Worm (Caenorhabditis elegans) whole organism, L1 larva: ENCODE data around the gene tbb-6.

Source experiments
- C34B4.2 ChIP-seq: sonication (generic microtip); optimal IDR thresholded peaks from 2 replicates; lab custom pipeline; 2017; ENCODE audit warnings: mild to moderate bottlenecking, missing genetic modification characterization, missing compliant biosample characterization
- F16B12.6 ChIP-seq: fragments of 150-350 bp; optimal IDR thresholded peaks from 2 replicates; lab custom pipeline; 2014; ENCODE audit warnings: missing biosample characterization, missing genetic modification characterization
- Y116A8C.19 ChIP-seq: sonication (generic microtip); optimal IDR thresholded peaks from 2 replicates; lab custom pipeline; 2016; ENCODE audit warnings: missing compliant biosample characterization, missing genetic modification characterization, borderline replicate concordance
- aha-1 ChIP-seq: fragments of 150-350 bp; optimal IDR thresholded peaks from 2 replicates; lab custom pipeline; 2014; ENCODE audit warnings: missing biosample characterization, missing genetic modification characterization
- blmp-1 ChIP-seq: fragments of 150-350 bp; optimal IDR thresholded peaks from 2 replicates; lab custom pipeline; 2014; ENCODE audit warnings: missing biosample characterization, missing genetic modification characterization
- ceh-63 ChIP-seq: fragments of 200-800 bp; sonication (Bioruptor generic); optimal IDR thresholded peaks from 2 replicates; lab custom pipeline; 2018; ENCODE audit warnings: mild to moderate bottlenecking, missing genetic modification characterization, missing compliant biosample characterization
- ceh-82 ChIP-seq, 3 experiments: fragments of 150-350 bp in 1 of 3; sonication (generic microtip) in 2 of 3; optimal IDR thresholded peaks; 2 replicates each; lab custom pipeline; 2014 to 2017; ENCODE audit warnings: missing biosample characterization in 3 of 3, missing genetic modification characterization in 3 of 3
- ceh-88 ChIP-seq: fragments of 200-800 bp; sonication (Bioruptor generic); IDR thresholded peaks from 2 replicates; pipeline ENCODE4 v1.3.6; 2022; ENCODE audit warnings: missing genetic modification characterization, missing compliant biosample characterization
- ces-1 ChIP-seq: fragments of 150-350 bp; optimal IDR thresholded peaks from 2 replicates; lab custom pipeline; 2014; ENCODE audit warnings: missing biosample characterization, missing genetic modification reagents, missing genetic modification characterization
- dpl-1 ChIP-seq, 3 experiments: fragments of 150-350 bp in 2 of 3; sonication (generic microtip) in 1 of 3; optimal IDR thresholded peaks; 2 replicates each; lab custom pipeline; 2014 to 2017; ENCODE audit warnings: missing biosample characterization in 3 of 3, missing genetic modification characterization in 3 of 3, missing genetic modification reagents in 3 of 3
- efl-1 ChIP-seq, 4 experiments: fragments of 150-350 bp; optimal IDR thresholded peaks in 3 of 4; peaks in 1 of 4; 1 replicate in 1 of 4; 2 replicates in 3 of 4; lab custom pipeline; 2014; ENCODE audit warnings: missing biosample characterization in 2 of 4, missing genetic modification characterization in 2 of 4, missing genetic modification reagents in 2 of 4
- egl-13 ChIP-seq: sonication (generic microtip); optimal IDR thresholded peaks from 2 replicates; lab custom pipeline; 2016; ENCODE audit warnings: missing genotype, missing genetic modification reagents, missing genetic modification characterization, missing compliant biosample characterization
- elt-2 ChIP-seq: sonication (generic microtip); optimal IDR thresholded peaks from 2 replicates; lab custom pipeline; 2016; ENCODE audit warnings: missing genetic modification characterization, mild to moderate bottlenecking, inconsistent platforms, missing compliant biosample characterization, missing genetic modification reagents
- ets-5 ChIP-seq: fragments of 200-800 bp; sonication (Bioruptor generic); IDR thresholded peaks from 2 replicates; pipeline ENCODE4 v1.3.6; 2022; ENCODE audit warnings: missing genetic modification characterization, missing compliant biosample characterization
- fkh-10 ChIP-seq: sonication (generic microtip); optimal IDR thresholded peaks from 2 replicates; lab custom pipeline; 2017; ENCODE audit warnings: missing biosample characterization, missing genetic modification reagents, missing genetic modification characterization
- fkh-4 ChIP-seq: sonication (generic microtip); optimal IDR thresholded peaks from 2 replicates; lab custom pipeline; 2016; ENCODE audit warnings: missing compliant biosample characterization, missing genetic modification characterization, borderline replicate concordance
- fkh-8 ChIP-seq: sonication (generic microtip); optimal IDR thresholded peaks from 2 replicates; lab custom pipeline; 2016; ENCODE audit warnings: mild to moderate bottlenecking, missing genetic modification characterization, missing compliant biosample characterization
- grh-1 ChIP-seq: fragments of 200-800 bp; sonication (Bioruptor generic); IDR thresholded peaks from 2 replicates; pipeline ENCODE4 v1.3.6; 2022; ENCODE audit warnings: missing genetic modification reagents, missing genetic modification characterization, missing compliant biosample characterization
- hlh-17 ChIP-seq: fragments of 200-800 bp; sonication (Bioruptor generic); optimal IDR thresholded peaks from 2 replicates; lab custom pipeline; 2018; ENCODE audit warnings: missing genetic modification characterization, mild to moderate bottlenecking, missing compliant biosample characterization, moderate library complexity, borderline replicate concordance
- hlh-4 ChIP-seq: sonication (generic microtip); optimal IDR thresholded peaks from 2 replicates; lab custom pipeline; 2016; ENCODE audit warnings: mild to moderate bottlenecking, missing genetic modification characterization, missing compliant biosample characterization
- hpl-2 ChIP-seq: fragments of 150-350 bp; optimal IDR thresholded peaks from 2 replicates; lab custom pipeline; 2014; ENCODE audit warnings: missing biosample characterization, missing genetic modification reagents, missing genetic modification characterization
- irx-1 ChIP-seq: sonication (generic microtip); optimal IDR thresholded peaks from 2 replicates; lab custom pipeline; 2016; ENCODE audit warnings: missing genetic modification characterization, missing compliant biosample characterization
- jun-1 ChIP-seq: fragments of 150-350 bp; optimal IDR thresholded peaks from 2 replicates; lab custom pipeline; 2014; ENCODE audit warnings: missing biosample characterization, missing genetic modification reagents, missing genetic modification characterization
- lin-13 ChIP-seq: fragments of 150-350 bp; optimal IDR thresholded peaks from 2 replicates; lab custom pipeline; 2014; ENCODE audit warnings: missing biosample characterization, missing genetic modification reagents, missing genetic modification characterization
- lir-3 ChIP-seq: sonication (generic microtip); optimal IDR thresholded peaks from 2 replicates; lab custom pipeline; 2016; ENCODE audit warnings: mild to moderate bottlenecking, missing genetic modification characterization, moderate library complexity, missing compliant biosample characterization; ENCODE audit not compliant: poor library complexity
- lsy-2 ChIP-seq, 2 experiments: fragments of 150-350 bp; optimal IDR thresholded peaks; 2 replicates each; lab custom pipeline; 2014; ENCODE audit warnings: missing biosample characterization in 2 of 2, missing genetic modification characterization in 2 of 2
- mdl-1 ChIP-seq, 2 experiments: fragments of 150-350 bp; optimal IDR thresholded peaks; 2 replicates each; lab custom pipeline; 2014 to 2017; ENCODE audit warnings: missing biosample characterization in 2 of 2, missing genetic modification characterization in 2 of 2, inconsistent platforms in 1 of 2
- nhr-12 ChIP-seq: sonication (generic microtip); optimal IDR thresholded peaks from 2 replicates; lab custom pipeline; 2017; ENCODE audit warnings: missing biosample characterization, missing genetic modification characterization
- nhr-19 ChIP-seq: fragments of 200-800 bp; sonication (Bioruptor generic); conservative IDR thresholded peaks from 2 replicates; pipeline ENCODE4 v1.3.6; 2022; ENCODE audit warnings: missing genetic modification characterization, missing compliant biosample characterization
- nhr-20 ChIP-seq: sonication (generic microtip); optimal IDR thresholded peaks from 2 replicates; lab custom pipeline; 2016; ENCODE audit warnings: mild to moderate bottlenecking, missing genetic modification characterization, missing compliant biosample characterization
- nhr-237 ChIP-seq: fragments of 150-350 bp; optimal IDR thresholded peaks from 2 replicates; lab custom pipeline; 2014; ENCODE audit warnings: missing biosample characterization, missing genetic modification characterization
- nhr-28 ChIP-seq: fragments of 150-350 bp; optimal IDR thresholded peaks from 2 replicates; lab custom pipeline; 2014; ENCODE audit warnings: missing biosample characterization, missing genetic modification characterization
- nhr-47 ChIP-seq: sonication (generic microtip); optimal IDR thresholded peaks from 2 replicates; lab custom pipeline; 2016; ENCODE audit warnings: mild to moderate bottlenecking, missing genetic modification characterization, moderate library complexity, missing compliant biosample characterization
- nhr-71 ChIP-seq: sonication (generic microtip); optimal IDR thresholded peaks from 2 replicates; lab custom pipeline; 2016; ENCODE audit warnings: mild to moderate bottlenecking, missing genetic modification characterization, moderate library complexity, missing compliant biosample characterization
- nhr-76 ChIP-seq: sonication (generic microtip); optimal IDR thresholded peaks from 2 replicates; lab custom pipeline; 2017; ENCODE audit warnings: missing biosample characterization, missing genetic modification characterization
- nhr-90 ChIP-seq: sonication (generic microtip); optimal IDR thresholded peaks from 2 replicates; lab custom pipeline; 2016; ENCODE audit warnings: mild to moderate bottlenecking, missing genetic modification characterization, missing compliant biosample characterization; ENCODE audit not compliant: poor library complexity
- pqm-1 ChIP-seq: sonication (generic microtip); optimal IDR thresholded peaks from 3 replicates; lab custom pipeline; 2017; ENCODE audit warnings: missing biosample characterization, missing genetic modification characterization
- snpc-4 ChIP-seq: fragments of 150-350 bp; optimal IDR thresholded peaks from 2 replicates; lab custom pipeline; 2014; ENCODE audit warnings: missing biosample characterization, missing genetic modification characterization
- snu-23 ChIP-seq: sonication (generic microtip); optimal IDR thresholded peaks from 2 replicates; lab custom pipeline; 2016; ENCODE audit warnings: missing genetic modification characterization, missing compliant biosample characterization
- sox-4 ChIP-seq: sonication (generic microtip); optimal IDR thresholded peaks from 2 replicates; lab custom pipeline; 2016; ENCODE audit warnings: missing genetic modification characterization, missing compliant biosample characterization
- sptf-1 ChIP-seq: fragments of 150-350 bp; optimal IDR thresholded peaks from 2 replicates; lab custom pipeline; 2014; ENCODE audit warnings: missing biosample characterization, missing genetic modification characterization
- sup-37 ChIP-seq: fragments of 200-800 bp; sonication (Bioruptor generic); optimal IDR thresholded peaks from 2 replicates; lab custom pipeline; 2018; ENCODE audit warnings: mild to moderate bottlenecking, missing genetic modification characterization, missing compliant biosample characterization
- swsn-7 ChIP-seq: sonication (generic microtip); optimal IDR thresholded peaks from 2 replicates; lab custom pipeline; 2016; ENCODE audit warnings: missing genetic modification characterization, missing compliant biosample characterization
- tbx-2 ChIP-seq: sonication (generic microtip); optimal IDR thresholded peaks from 2 replicates; lab custom pipeline; 2016; ENCODE audit warnings: missing genetic modification characterization, missing compliant biosample characterization
- unc-130 ChIP-seq: fragments of 150-350 bp; optimal IDR thresholded peaks from 2 replicates; lab custom pipeline; 2017; ENCODE audit warnings: missing biosample characterization, missing genetic modification characterization, inconsistent platforms
- unc-30 ChIP-seq: sonication (generic microtip); optimal IDR thresholded peaks from 2 replicates; lab custom pipeline; 2017; ENCODE audit warnings: missing biosample characterization, missing genetic modification characterization
- unc-62 ChIP-seq: fragments of 150-350 bp; optimal IDR thresholded peaks from 2 replicates; lab custom pipeline; 2014; ENCODE audit warnings: missing biosample characterization, missing genetic modification reagents, missing genetic modification characterization
- unc-86 ChIP-seq: sonication (generic microtip); optimal IDR thresholded peaks from 2 replicates; lab custom pipeline; 2016; ENCODE audit warnings: missing genetic modification characterization, missing compliant biosample characterization
- unc-98 ChIP-seq: fragments of 200-800 bp; sonication (Bioruptor generic); IDR thresholded peaks from 2 replicates; pipeline ENCODE4 v1.3.6; 2022; ENCODE audit warnings: missing genetic modification characterization, missing compliant biosample characterization
- vab-15 ChIP-seq: sonication (generic microtip); optimal IDR thresholded peaks from 2 replicates; lab custom pipeline; 2017; ENCODE audit warnings: missing genotype, mild to moderate bottlenecking, missing genetic modification characterization, missing compliant biosample characterization
- zag-1 ChIP-seq: fragments of 150-350 bp; optimal IDR thresholded peaks from 2 replicates; lab custom pipeline; 2014; ENCODE audit warnings: missing biosample characterization, missing genetic modification characterization
- zip-4 ChIP-seq: fragments of 200-800 bp; sonication (Bioruptor generic); optimal IDR thresholded peaks from 2 replicates; lab custom pipeline; 2018; ENCODE audit warnings: mild to moderate bottlenecking, missing genetic modification characterization, moderate library complexity, missing compliant biosample characterization
- ztf-11 ChIP-seq, 2 experiments: sonication (generic microtip); optimal IDR thresholded peaks; 2 replicates each; lab custom pipeline; 2016 to 2017; ENCODE audit warnings: missing genetic modification characterization in 2 of 2, missing biosample characterization in 1 of 2, missing compliant biosample characterization in 1 of 2

tbb-6 gene

DNA sequence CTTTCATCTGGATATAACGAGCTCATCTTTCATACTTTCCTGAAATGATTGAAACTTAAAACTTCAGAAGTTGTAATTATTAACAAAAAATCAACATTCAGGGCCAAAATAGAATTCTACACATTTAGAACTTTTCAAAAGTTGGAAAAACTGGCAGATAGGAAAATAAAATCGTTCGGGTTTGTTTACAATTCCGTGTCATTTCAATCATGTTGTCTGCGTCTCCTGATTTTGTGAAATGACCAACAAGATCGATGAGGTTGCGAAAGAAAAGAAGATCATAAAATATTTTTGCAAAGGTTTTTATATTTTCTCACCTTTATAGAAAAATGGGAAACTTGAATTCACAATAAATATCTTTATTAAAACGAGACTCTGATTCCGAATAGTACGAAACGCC, 27.2 kb downstream of the tbb-6 start, which contains the start of gene rskd-1:
TSS of gene rskd-1 (minus strand) at position 39 of the 400 bp plus-strand sequence.
- TF ChIP-seq hlh-17, result no peak
- TF ChIP-seq lsy-2 (tag; optimal IDR thresholded peaks at IDR 0.05; lab: Kevin White, UChicago), result peak in 1 of 2 experiments; percentile 35
- TF ChIP-seq nhr-76, result no peak
- TF ChIP-seq ces-1 (GFP tag; lab: Kevin White, UChicago), result no peak
- TF ChIP-seq fkh-8, result no peak
- no peak for TF ChIP-seq hlh-4
- no peak for TF ChIP-seq lir-3 (tag; lab: Kevin White, UChicago)
- no peak for TF ChIP-seq unc-98 (GFP tag; lab: Robert Waterston, UW)
- no peak for TF ChIP-seq ets-5
- no peak for TF ChIP-seq fkh-4 (tag; lab: Kevin White, UChicago)
- no peak for TF ChIP-seq F16B12.6 (tag; lab: Kevin White, UChicago)
- peak; percentile 6 for TF ChIP-seq nhr-71
- no peak for TF ChIP-seq nhr-20 (tag; lab: Kevin White, UChicago)
- TF ChIP-seq jun-1 (tag; lab: Kevin White, UChicago), result no peak
- TF ChIP-seq grh-1 (GFP tag; lab: Robert Waterston, UW), result no peak
- no peak for TF ChIP-seq nhr-28 (tag; lab: Kevin White, UChicago)
- no peak for TF ChIP-seq C34B4.2
- no peak for TF ChIP-seq zip-4 (GFP tag; lab: Kevin White, UChicago)
- TF ChIP-seq nhr-90 (tag; lab: Kevin White, UChicago), result no peak
- no peak for TF ChIP-seq irx-1 (tag; lab: Kevin White, UChicago)
- TF ChIP-seq elt-2 (tag; lab: Kevin White, UChicago), result no peak
- TF ChIP-seq sptf-1 (tag; lab: Kevin White, UChicago), result no peak
- no peak for TF ChIP-seq ceh-63 (GFP tag; lab: Kevin White, UChicago)
- TF ChIP-seq Y116A8C.19 (tag; lab: Kevin White, UChicago), result no peak
- no peak for TF ChIP-seq tbx-2
- no peak for TF ChIP-seq ceh-82 (tag; optimal IDR thresholded peaks at IDR 0.05; lab: Kevin White, UChicago)
- no peak for TF ChIP-seq nhr-237 (tag; lab: Kevin White, UChicago)
- TF ChIP-seq fkh-10, result no peak
- TF ChIP-seq vab-15, result no peak
- TF ChIP-seq zag-1 (tag; lab: Kevin White, UChicago), result no peak
- TF ChIP-seq snu-23 (GFP tag; lab: Kevin White, UChicago), result peak; percentile 29
- TF ChIP-seq ceh-88 (GFP tag; lab: Robert Waterston, UW), result no peak
- TF ChIP-seq unc-86 (tag; lab: Kevin White, UChicago), result no peak
- no peak for TF ChIP-seq hpl-2
- no peak for TF ChIP-seq ztf-11 (tag; optimal IDR thresholded peaks at IDR 0.05; lab: Kevin White, UChicago)
- TF ChIP-seq sup-37 (GFP tag; lab: Kevin White, UChicago), result no peak
- no peak for TF ChIP-seq nhr-19 (GFP tag; lab: Robert Waterston, UW)
- no peak for TF ChIP-seq aha-1 (tag; lab: Kevin White, UChicago)
- no peak for TF ChIP-seq nhr-47 (tag; lab: Kevin White, UChicago)
- peak; percentile 36 for TF ChIP-seq blmp-1 (tag; lab: Kevin White, UChicago)
- TF ChIP-seq pqm-1 (tag; lab: Kevin White, UChicago), result no peak
- no peak for TF ChIP-seq snpc-4 (tag; lab: Kevin White, UChicago)
- peak in 1 of 2 experiments; percentile 31 for TF ChIP-seq efl-1 (optimal IDR thresholded peaks at IDR 0.05; lab: Kevin White, UChicago)
- TF ChIP-seq efl-1 (GFP tag; optimal IDR thresholded peaks at IDR 0.05 in 1 of 2; lab: Kevin White, UChicago), result peak; percentile 24 to 76
- no peak for TF ChIP-seq nhr-12 (tag; lab: Kevin White, UChicago)
- no peak for TF ChIP-seq unc-130 (tag; lab: Kevin White, UChicago)
- no peak for TF ChIP-seq sox-4 (tag; lab: Kevin White, UChicago)
- TF ChIP-seq unc-62 (GFP tag; lab: Kevin White, UChicago), result no peak
- no peak for TF ChIP-seq unc-30
- TF ChIP-seq lin-13 (GFP tag; lab: Kevin White, UChicago), result no peak
- TF ChIP-seq mdl-1 (tag; optimal IDR thresholded peaks at IDR 0.05; lab: Kevin White, UChicago), result no peak
- peak in 2 of 3 experiments; percentile 13 to 28 for TF ChIP-seq dpl-1 (GFP tag; optimal IDR thresholded peaks at IDR 0.05; lab: Kevin White, UChicago)
- TF ChIP-seq egl-13 (tag; lab: Kevin White, UChicago), result no peak
- TF ChIP-seq swsn-7 (tag; lab: Kevin White, UChicago), result no peak
